Fruit fly (Drosophila melanogaster): Measurements from ENCODE around the gene CG2225.

The CG2225 gene

DNA sequence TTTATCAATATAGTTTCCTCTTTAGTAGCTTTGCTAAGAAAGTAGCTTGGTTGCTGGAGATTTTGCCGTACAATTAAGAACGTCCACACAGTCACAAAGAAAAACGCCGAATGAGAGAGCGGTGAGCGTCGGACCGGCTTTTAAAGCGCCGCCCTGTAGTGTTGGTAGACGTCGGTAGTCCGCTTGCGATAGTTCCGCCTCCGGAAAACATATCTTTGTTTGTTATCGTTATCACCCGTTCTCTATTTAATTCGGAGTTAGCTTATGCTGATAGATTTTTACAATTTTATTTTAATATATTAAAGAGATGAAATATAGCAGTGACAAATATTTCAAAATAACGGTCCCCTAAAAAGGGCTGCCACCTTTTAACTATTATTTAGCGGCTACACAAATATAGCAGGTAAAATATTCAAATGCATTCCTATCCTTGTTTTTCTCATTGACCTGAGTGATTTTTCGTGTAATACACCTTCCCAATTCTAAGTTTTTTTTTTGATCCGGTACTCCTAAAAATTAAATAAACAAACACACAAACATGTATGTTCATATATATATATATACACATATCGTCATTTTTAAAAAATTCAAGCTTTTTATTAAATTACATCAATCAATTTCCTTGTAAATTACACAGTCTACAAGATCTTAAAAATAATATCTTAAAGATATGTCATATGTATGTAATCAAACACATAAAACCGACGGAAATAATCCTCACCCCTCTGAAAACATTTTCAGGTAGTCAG, 47.3 kb downstream of the CG2225 start, which contains the start of gene Df31 (continued):
- TF ChIP-seq CG31627 (GFP tag; optimal IDR thresholded peaks at IDR 0.05) (peak; percentile 53), spab (GFP tag; optimal IDR thresholded peaks at IDR 0.05) (peak; percentile 20), net (GFP tag; optimal IDR thresholded peaks at IDR 0.05) (peak; percentile 25), CG8319 (GFP tag; optimal IDR thresholded peaks at IDR 0.05) (peak; percentile 16), ss (GFP tag; optimal IDR thresholded peaks at IDR 0.05) (peak; percentile 19 to 56), achi (GFP tag; optimal IDR thresholded peaks at IDR 0.05) (peak; percentile 40), lz (GFP tag; optimal IDR thresholded peaks at IDR 0.05) (peak; percentile 67), CG11762 (GFP tag; optimal IDR thresholded peaks at IDR 0.05; ENCODE audit: insufficient read depth) (peak; percentile 9), CG10631 (GFP tag; optimal IDR thresholded peaks at IDR 0.05) (peak; percentile 41)

DNA sequence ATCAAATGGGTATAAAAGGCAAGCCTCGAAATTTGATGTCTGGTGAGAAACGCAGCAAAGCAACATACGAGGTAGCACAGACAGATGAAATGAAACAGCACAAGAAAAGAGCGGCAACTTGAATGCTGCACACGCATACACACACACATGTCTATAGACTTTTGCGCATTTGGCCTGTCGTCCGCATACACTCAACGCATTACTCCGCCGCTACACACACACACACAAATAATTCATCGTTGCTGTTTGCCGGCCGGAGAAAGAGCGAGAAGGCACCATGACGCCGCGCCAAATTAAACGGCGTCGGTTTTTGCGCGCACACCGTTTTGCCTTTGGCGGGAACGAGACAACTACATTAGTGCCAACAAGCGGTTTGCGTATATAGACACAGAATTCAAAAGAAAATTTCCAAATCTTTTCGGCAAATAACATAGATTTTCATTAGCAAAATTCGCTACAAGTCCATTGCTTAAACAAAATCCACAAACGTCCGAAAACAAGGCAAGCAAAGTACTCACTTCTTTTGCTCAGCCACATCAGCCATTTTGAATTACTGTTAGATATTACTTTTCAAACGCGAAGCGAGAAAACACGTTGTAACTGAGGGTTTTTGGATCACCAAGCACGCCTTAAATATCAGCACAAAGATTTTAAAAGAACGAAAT, 48.0 kb downstream of the CG2225 start:
- TF ChIP-seq CG11762 (GFP tag; optimal IDR thresholded peaks at IDR 0.05; ENCODE audit: insufficient read depth) (no peak), fkh (GFP tag; optimal IDR thresholded peaks at IDR 0.05) (peak; percentile 78), CG1621 (tag; optimal IDR thresholded peaks at IDR 0.05) (peak; percentile 97), svp (GFP tag) (peak; percentile 77), CG6163 (GFP tag; IDR thresholded peaks at IDR 0.05) (peak; percentile 60)

DNA sequence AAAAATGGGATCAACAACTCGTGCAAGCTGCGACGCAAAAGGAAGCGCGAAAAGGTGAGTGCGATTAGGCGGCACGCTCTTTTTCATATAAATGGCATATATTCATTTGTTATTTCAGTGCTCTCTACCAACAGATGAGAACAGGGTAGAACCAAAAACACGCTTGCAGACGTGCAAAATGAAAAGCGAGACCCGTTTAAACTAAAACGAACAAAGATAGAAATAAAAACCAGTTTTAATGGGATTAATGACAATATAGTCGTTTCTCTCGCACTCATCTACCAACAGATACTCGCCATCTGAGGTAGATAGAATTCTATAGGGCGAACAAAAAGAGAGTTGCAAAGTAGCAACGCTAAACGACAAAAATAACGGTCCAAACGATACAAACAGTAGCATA, 48.8 kb downstream of the CG2225 start:
- TF ChIP-seq CG3919 (GFP tag; optimal IDR thresholded peaks at IDR 0.05): no peak
- TF ChIP-seq CG6276 (GFP tag; optimal IDR thresholded peaks at IDR 0.05): peak; percentile 24
- no peak for TF ChIP-seq achi (GFP tag; optimal IDR thresholded peaks at IDR 0.05)
- peak; percentile 3 for TF ChIP-seq Ets96B (tag; optimal IDR thresholded peaks at IDR 0.05)
- no peak for TF ChIP-seq Met (GFP tag; optimal IDR thresholded peaks at IDR 0.05)
- no peak for TF ChIP-seq CG10669 (GFP tag; optimal IDR thresholded peaks at IDR 0.05)
- TF ChIP-seq ss (GFP tag; optimal IDR thresholded peaks at IDR 0.05): peak in 1 of 2 experiments; percentile 35
- no peak for TF ChIP-seq vri (GFP tag; optimal IDR thresholded peaks at IDR 0.05)
- peak; percentile 7 for TF ChIP-seq CG6808 (GFP tag; optimal IDR thresholded peaks at IDR 0.05)
- TF ChIP-seq topi (GFP tag; optimal IDR thresholded peaks at IDR 0.05): no peak
- peak; percentile 33 for TF ChIP-seq CG1621 (tag; optimal IDR thresholded peaks at IDR 0.05)
- TF ChIP-seq Eip78C (GFP tag): peak; percentile 53
- no peak for TF ChIP-seq OdsH (GFP tag; optimal IDR thresholded peaks at IDR 0.05)
- no peak for TF ChIP-seq lz (GFP tag; optimal IDR thresholded peaks at IDR 0.05)
- TF ChIP-seq CG8119 (GFP tag; IDR thresholded peaks at IDR 0.05): 0 out of 3 replicates have a peak, but pooled peaks have one; percentile 14
- TF ChIP-seq CG3032 (tag; optimal IDR thresholded peaks at IDR 0.05): no peak
- TF ChIP-seq salr (GFP tag; optimal IDR thresholded peaks at IDR 0.05): no peak
- TF ChIP-seq fd59A (GFP tag; optimal IDR thresholded peaks at IDR 0.05): no peak
- TF ChIP-seq fd85E (GFP tag; optimal IDR thresholded peaks at IDR 0.05): no peak
- TF ChIP-seq CG32006 (GFP tag; optimal IDR thresholded peaks at IDR 0.05): no peak
- peak; percentile 4 for TF ChIP-seq CG9139 (GFP tag; optimal IDR thresholded peaks at IDR 0.05)
- no peak for TF ChIP-seq Eip93F (GFP tag; optimal IDR thresholded peaks at IDR 0.05)
- no peak for TF ChIP-seq CG11762 (GFP tag; optimal IDR thresholded peaks at IDR 0.05; ENCODE audit: insufficient read depth)
- no peak for TF ChIP-seq fkh (GFP tag; optimal IDR thresholded peaks at IDR 0.05)
- TF ChIP-seq Smox (GFP tag; optimal IDR thresholded peaks at IDR 0.05): no peak
- TF ChIP-seq dsx (GFP tag; optimal IDR thresholded peaks at IDR 0.05; ENCODE audit: poor library complexity, severe bottlenecking): peak; percentile 34

DNA sequence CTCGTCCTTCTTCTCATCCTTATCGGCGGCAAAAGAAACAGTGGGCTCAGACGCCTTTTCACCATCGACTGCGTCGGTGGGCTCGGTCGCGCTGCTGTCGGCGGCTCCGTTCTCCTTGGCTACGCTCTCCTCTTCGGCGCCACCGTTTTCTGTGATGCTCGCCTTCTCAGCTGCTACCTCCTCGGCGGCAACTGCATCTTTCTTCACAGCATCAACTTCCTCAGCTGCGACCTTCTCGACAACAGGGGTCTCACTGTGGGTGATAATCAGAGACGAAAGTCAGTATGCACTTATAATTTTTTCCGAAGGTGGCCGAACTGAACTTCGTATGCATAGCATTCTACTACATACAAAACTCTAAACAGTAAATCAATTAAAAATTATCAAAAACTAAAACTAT, 49.4 kb downstream of the CG2225 start:
- TF ChIP-seq topi (GFP tag; optimal IDR thresholded peaks at IDR 0.05) (no peak), CG6163 (GFP tag; IDR thresholded peaks at IDR 0.05) (peak; percentile 15; the same call in 1 of the 3 replicates), CG11294 (GFP tag; IDR thresholded peaks at IDR 0.05) (no peak), Ets96B (tag; optimal IDR thresholded peaks at IDR 0.05) (no peak), svp (GFP tag) (peak; percentile 88), Eip75B (GFP tag; optimal IDR thresholded peaks at IDR 0.05) (no peak)
